Fruit fly (Drosophila melanogaster): ENCODE data around the gene Gr61a.

Gr61a gene

DNA sequence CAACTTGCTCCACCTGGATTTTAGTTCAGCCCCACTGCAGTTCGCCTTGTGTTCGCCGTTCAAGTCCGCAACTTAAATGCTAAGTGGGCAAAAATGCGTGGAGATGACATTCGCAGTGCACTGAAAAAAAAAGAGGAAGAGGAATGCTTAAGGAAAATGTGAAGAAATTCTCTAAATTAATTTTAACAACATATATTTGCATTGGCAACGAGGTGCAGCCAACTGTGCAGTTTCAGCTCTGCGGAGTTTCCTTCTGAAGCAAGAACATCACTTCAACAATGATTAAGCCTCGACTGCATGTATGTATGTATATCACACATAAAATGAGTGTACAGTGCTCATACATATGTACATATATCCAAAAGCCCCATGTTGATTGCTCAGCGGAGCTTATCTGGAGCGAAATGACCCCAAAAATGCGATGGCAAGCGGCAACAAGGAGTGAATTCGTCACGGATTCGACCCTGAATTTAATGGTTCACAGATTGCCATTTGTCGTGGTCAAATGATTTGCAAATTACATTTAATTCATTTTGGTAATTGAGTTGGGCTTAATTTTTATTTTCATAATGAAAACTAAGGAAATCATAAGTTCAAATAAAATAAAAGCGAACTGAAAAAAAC, 20.2 kb upstream of the Gr61a start (continued):
- TF ChIP-seq CG31627 (GFP tag; optimal IDR thresholded peaks at IDR 0.05): peak; percentile 29
- TF ChIP-seq CG7368 (GFP tag; optimal IDR thresholded peaks at IDR 0.05): no peak
- TF ChIP-seq acj6 (GFP tag; optimal IDR thresholded peaks at IDR 0.05): peak; percentile 55
- peak; percentile 17 for TF ChIP-seq Met (GFP tag; optimal IDR thresholded peaks at IDR 0.05)
- TF ChIP-seq Blimp-1 (GFP tag; optimal IDR thresholded peaks at IDR 0.05): no peak
- peak; percentile 17 for TF ChIP-seq CG8319 (GFP tag; optimal IDR thresholded peaks at IDR 0.05)
- TF ChIP-seq dac (GFP tag; optimal IDR thresholded peaks at IDR 0.05): no peak
- no peak for TF ChIP-seq Gug (GFP tag; IDR thresholded peaks at IDR 0.05)
- peak; percentile 47 for TF ChIP-seq CG34406 (GFP tag; optimal IDR thresholded peaks at IDR 0.05)
- TF ChIP-seq CG10669 (GFP tag; optimal IDR thresholded peaks at IDR 0.05): no peak
- TF ChIP-seq Hr39 (GFP tag; optimal IDR thresholded peaks at IDR 0.05): peak; percentile 21
- no peak for TF ChIP-seq CG11762 (GFP tag; optimal IDR thresholded peaks at IDR 0.05; ENCODE audit: insufficient read depth)
- peak; percentile 44 for TF ChIP-seq Hr4 (GFP tag; optimal IDR thresholded peaks at IDR 0.05)
- peak; percentile 9 for TF ChIP-seq vri (GFP tag; optimal IDR thresholded peaks at IDR 0.05)
- no peak for TF ChIP-seq CG6854 (GFP tag; optimal IDR thresholded peaks at IDR 0.05)
- TF ChIP-seq dsx (GFP tag; optimal IDR thresholded peaks at IDR 0.05; ENCODE audit: poor library complexity, severe bottlenecking): no peak
- TF ChIP-seq CG6808 (GFP tag; optimal IDR thresholded peaks at IDR 0.05): no peak

DNA sequence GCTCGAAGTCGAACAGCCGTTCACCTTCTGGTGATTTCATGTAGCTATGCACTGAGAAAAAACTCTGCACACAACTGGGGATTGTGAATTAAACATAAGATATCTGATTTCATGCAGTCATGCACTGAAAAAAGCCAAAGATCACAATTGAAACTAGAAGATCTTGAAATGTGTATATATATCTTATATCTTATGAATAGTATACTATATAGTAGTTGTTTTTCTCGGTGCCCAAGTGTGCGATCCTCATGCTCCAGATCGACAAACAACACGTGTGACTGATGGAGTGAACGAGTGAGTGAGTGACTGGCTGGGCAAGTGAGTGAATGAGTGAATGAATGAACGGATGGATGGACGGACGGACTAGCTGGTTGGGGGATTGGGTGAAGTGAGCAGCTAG, 19.3 kb upstream of the Gr61a start:
- TF ChIP-seq Hr4 (GFP tag; optimal IDR thresholded peaks at IDR 0.05) (peak; percentile 62), CG3919 (GFP tag; optimal IDR thresholded peaks at IDR 0.05) (peak; percentile 89), svp (GFP tag) (peak; percentile 86), cyc (GFP tag; optimal IDR thresholded peaks at IDR 0.05) (peak; percentile 56), Eip78C (GFP tag) (peak; percentile 95), fd59A (GFP tag; optimal IDR thresholded peaks at IDR 0.05) (peak; percentile 50), achi (GFP tag; optimal IDR thresholded peaks at IDR 0.05) (peak; percentile 86), Sox15 (GFP tag; optimal IDR thresholded peaks at IDR 0.05) (peak; percentile 36), Lpt (GFP tag; optimal IDR thresholded peaks at IDR 0.05) (peak; percentile 48), topi (GFP tag; optimal IDR thresholded peaks at IDR 0.05) (peak; percentile 71), CG3032 (tag; optimal IDR thresholded peaks at IDR 0.05) (peak; percentile 87), vri (GFP tag; optimal IDR thresholded peaks at IDR 0.05) (peak; percentile 16), CG16779 (tag; optimal IDR thresholded peaks at IDR 0.05) (peak; percentile 76), fd85E (GFP tag; optimal IDR thresholded peaks at IDR 0.05) (peak; percentile 39), Eip93F (GFP tag; optimal IDR thresholded peaks at IDR 0.05) (peak; percentile 50), CG9139 (GFP tag; optimal IDR thresholded peaks at IDR 0.05) (peak; percentile 70), Hr39 (GFP tag; optimal IDR thresholded peaks at IDR 0.05) (peak; percentile 48), CG7368 (GFP tag; optimal IDR thresholded peaks at IDR 0.05) (peak; percentile 83), esn (GFP tag; optimal IDR thresholded peaks at IDR 0.05) (peak; percentile 74), CG15336 (GFP tag; IDR thresholded peaks at IDR 0.05) (peak; percentile 55), CG11902 (GFP tag; optimal IDR thresholded peaks at IDR 0.05) (peak; percentile 78), CG8119 (GFP tag; IDR thresholded peaks at IDR 0.05) (peak; percentile 72), CG6854 (GFP tag; optimal IDR thresholded peaks at IDR 0.05) (peak; percentile 69), CG6163 (GFP tag; IDR thresholded peaks at IDR 0.05) (peak; percentile 92), spab (GFP tag; optimal IDR thresholded peaks at IDR 0.05) (peak; percentile 86), CG6808 (GFP tag; optimal IDR thresholded peaks at IDR 0.05) (peak; percentile 80), salr (GFP tag; optimal IDR thresholded peaks at IDR 0.05) (peak; percentile 29 to 43), Gug (GFP tag; IDR thresholded peaks at IDR 0.05) (peak; percentile 78), pdm3 (GFP tag; optimal IDR thresholded peaks at IDR 0.05) (peak; percentile 78), fkh (GFP tag; optimal IDR thresholded peaks at IDR 0.05) (no peak), OdsH (GFP tag; optimal IDR thresholded peaks at IDR 0.05) (peak; percentile 74), Eip75B (GFP tag; optimal IDR thresholded peaks at IDR 0.05) (peak; percentile 76), CG31627 (GFP tag; optimal IDR thresholded peaks at IDR 0.05) (peak; percentile 51), dac (GFP tag; optimal IDR thresholded peaks at IDR 0.05) (peak; percentile 7), CG11294 (GFP tag; IDR thresholded peaks at IDR 0.05) (peak; percentile 56), Met (GFP tag; optimal IDR thresholded peaks at IDR 0.05) (peak; percentile 75), Hr38 (GFP tag; optimal IDR thresholded peaks at IDR 0.05) (no peak), CG32006 (GFP tag; optimal IDR thresholded peaks at IDR 0.05) (peak; percentile 70), CG8632 (GFP tag; optimal IDR thresholded peaks at IDR 0.05) (peak; percentile 59), CG8319 (GFP tag; optimal IDR thresholded peaks at IDR 0.05) (peak; percentile 72), CG11762 (GFP tag; optimal IDR thresholded peaks at IDR 0.05; ENCODE audit: insufficient read depth) (peak; percentile 74), Sox102F (GFP tag; optimal IDR thresholded peaks at IDR 0.05) (peak; percentile 66)

Data from whole organism, prepupa.